Worm (Caenorhabditis elegans) whole organism, midembryonic: ENCODE measurements around the gene D2096.6.

Experiments
- med-1 ChIP-seq: sonication (generic microtip); optimal IDR thresholded peaks from 2 replicates; lab custom pipeline; 2017; ENCODE audit warnings: missing genetic modification characterization, mild to moderate bottlenecking, missing compliant biosample characterization, antibody characterized with exemption, missing genetic modification reagents; ENCODE audit not compliant: insufficient read depth
- ztf-29 ChIP-seq: fragments of 200-800 bp; sonication (Bioruptor generic); IDR thresholded peaks from 2 replicates; pipeline ENCODE4 v1.3.6; 2022; ENCODE audit warnings: missing genetic modification reagents, missing genetic modification characterization, missing compliant biosample characterization

DNA sequence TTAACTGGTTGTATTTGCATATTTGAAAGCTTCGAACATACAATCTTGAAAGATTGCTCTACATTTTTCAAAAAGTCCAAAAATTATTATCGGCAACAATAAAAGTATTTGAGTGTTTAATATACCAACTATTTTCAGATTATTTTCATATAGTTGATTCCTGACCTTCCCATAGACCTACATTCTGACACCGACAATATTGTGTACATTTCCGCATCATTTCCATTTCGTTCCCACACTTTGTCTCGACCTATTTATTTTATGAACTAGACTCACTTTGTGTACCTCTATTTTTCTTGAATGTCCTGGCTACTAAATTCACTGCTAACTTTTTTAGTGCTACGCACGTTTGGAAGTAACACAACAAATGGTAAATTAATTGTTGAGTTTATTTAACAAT is 26.6 kb downstream of the D2096.6 start, which contains the start of gene lgc-5:
- TF ChIP-seq med-1 (no peak), ztf-29 (no peak)
